Worm (Caenorhabditis elegans): ENCODE measurements around the gene nlp-80.

ce11 chrV:11087519-11087998 is 22.1 kb upstream of the nlp-80 start, which contains the start of gene Y42A5A.1:
- TF ChIP-seq nhr-237 (tag; optimal IDR thresholded peaks at IDR 0.05) (no peak), dpl-1 (GFP tag; optimal IDR thresholded peaks at IDR 0.05) (no peak), isw-1 (GFP tag; IDR thresholded peaks at IDR 0.05) (no peak), skn-1 (tag; optimal IDR thresholded peaks at IDR 0.05) (no peak), nhr-77 (tag; optimal IDR thresholded peaks at IDR 0.05) (no peak), unc-62 (GFP tag; optimal IDR thresholded peaks at IDR 0.05) (no peak), lin-13 (GFP tag; optimal IDR thresholded peaks at IDR 0.05) (no peak), ztf-11 (tag; optimal IDR thresholded peaks at IDR 0.05) (no peak), fos-1 (tag; optimal IDR thresholded peaks at IDR 0.05) (no peak), nhr-90 (tag; optimal IDR thresholded peaks at IDR 0.05; ENCODE audit: poor library complexity) (no peak)

All from whole organism, L1 larva.